Fruit fly (Drosophila melanogaster): ENCODE results near the gene CG7239.

dm6 chr2L:5772262-5772661 is 29.8 kb upstream of the CG7239 start:
- TF ChIP-seq tj (GFP tag; optimal IDR thresholded peaks at IDR 0.05), result no peak
- TF ChIP-seq Hr96 (GFP tag; optimal IDR thresholded peaks at IDR 0.05), result no peak

Measured in whole organism, adult.